Worm (Caenorhabditis elegans) whole organism, early embryonic: ENCODE measurements around the gene R52.5.

Experiments
- B0310.2 ChIP-seq: sonication (generic microtip); optimal IDR thresholded peaks from 2 replicates; lab custom pipeline; 2016; ENCODE audit warnings: mild to moderate bottlenecking, missing genetic modification characterization, missing compliant biosample characterization
- F13C5.2 ChIP-seq: sonication (generic microtip); optimal IDR thresholded peaks from 2 replicates; lab custom pipeline; 2017; ENCODE audit warnings: mild to moderate bottlenecking, missing genetic modification characterization, inconsistent platforms, missing compliant biosample characterization
- aly-1 ChIP-seq: sonication (generic microtip); optimal IDR thresholded peaks from 2 replicates; lab custom pipeline; 2016; ENCODE audit warnings: missing genetic modification characterization, missing compliant biosample characterization
- ama-1 ChIP-seq: fragments of 150-350 bp; optimal IDR thresholded peaks from 2 replicates; lab custom pipeline; 2014
- ceh-13 ChIP-seq: fragments of 200-800 bp; sonication (Bioruptor generic); optimal IDR thresholded peaks from 2 replicates; lab custom pipeline; 2018; ENCODE audit warnings: mild to moderate bottlenecking, missing genetic modification characterization, missing compliant biosample characterization
- ceh-36 ChIP-seq: sonication (generic microtip); optimal IDR thresholded peaks from 2 replicates; lab custom pipeline; 2016; ENCODE audit warnings: missing genetic modification characterization, inconsistent platforms, missing compliant biosample characterization
- ets-7 ChIP-seq: sonication (generic microtip); optimal IDR thresholded peaks from 2 replicates; lab custom pipeline; 2016; ENCODE audit warnings: missing genotype, missing genetic modification characterization, missing compliant biosample characterization
- flt-1 ChIP-seq: fragments of 200-800 bp; sonication (Bioruptor generic); IDR thresholded peaks from 2 replicates; pipeline ENCODE4 v1.3.6; 2022; ENCODE audit warnings: missing genetic modification characterization, missing compliant biosample characterization
- hmbx-1 ChIP-seq: sonication (generic microtip); optimal IDR thresholded peaks from 2 replicates; lab custom pipeline; 2016; ENCODE audit warnings: mild to moderate bottlenecking, missing genetic modification characterization, missing compliant biosample characterization
- hmg-4 ChIP-seq: fragments of 200-800 bp; sonication (Bioruptor generic); optimal IDR thresholded peaks from 2 replicates; lab custom pipeline; 2018; ENCODE audit warnings: mild to moderate bottlenecking, missing genetic modification characterization, missing compliant biosample characterization
- hnd-1 ChIP-seq: sonication (generic microtip); optimal IDR thresholded peaks from 2 replicates; lab custom pipeline; 2016; ENCODE audit warnings: missing genetic modification characterization, missing compliant biosample characterization
- pes-1 ChIP-seq: fragments of 200-800 bp; sonication (Bioruptor generic); IDR thresholded peaks from 2 replicates; pipeline ENCODE4 v1.3.6; 2022; ENCODE audit warnings: missing genetic modification reagents, missing genetic modification characterization, missing compliant biosample characterization
- scrt-1 ChIP-seq: fragments of 200-800 bp; sonication (Bioruptor generic); IDR thresholded peaks from 2 replicates; pipeline ENCODE4 v1.3.6; 2022; ENCODE audit warnings: missing genetic modification characterization, missing compliant biosample characterization
- sea-1 ChIP-seq: fragments of 200-800 bp; sonication (Bioruptor generic); conservative IDR thresholded peaks from 2 replicates; pipeline ENCODE4 v1.3.6; 2022; ENCODE audit warnings: missing genetic modification characterization, missing compliant biosample characterization
- tbx-11 ChIP-seq: fragments of 200-800 bp; sonication (Bioruptor generic); IDR thresholded peaks from 2 replicates; pipeline ENCODE4 v1.3.6; 2022; ENCODE audit warnings: missing genetic modification characterization, missing compliant biosample characterization
- tbx-37 ChIP-seq: fragments of 200-800 bp; sonication (Bioruptor generic); conservative IDR thresholded peaks from 2 replicates; pipeline ENCODE4 v1.3.6; 2022; ENCODE audit warnings: missing genetic modification reagents, missing genetic modification characterization, missing compliant biosample characterization
- tra-4 ChIP-seq: sonication (generic microtip); optimal IDR thresholded peaks from 2 replicates; lab custom pipeline; 2017; ENCODE audit warnings: missing genetic modification characterization, missing compliant biosample characterization

R52.5 gene

DNA sequence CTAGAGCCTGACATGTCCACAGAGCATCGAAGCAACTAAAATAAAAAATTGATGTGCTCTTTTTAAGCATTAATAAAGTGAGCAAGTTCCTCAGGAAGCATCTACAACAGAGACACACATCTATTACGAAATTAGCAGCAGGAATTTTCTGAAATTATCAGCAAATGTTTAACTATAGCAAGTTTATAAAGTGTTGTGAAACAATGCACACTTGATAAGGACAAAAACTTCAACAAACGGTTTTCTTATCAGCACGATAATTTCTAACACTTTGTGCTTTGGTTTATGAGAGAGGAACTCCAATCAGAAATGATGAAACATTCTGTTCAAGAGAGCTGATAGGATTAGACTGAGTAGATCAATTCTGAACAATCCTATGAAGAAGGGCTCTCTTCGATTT is 19.2 kb downstream of the R52.5 start, which contains the start of gene trpl-5:
trpl-5 (minus strand) TSS at position 32 of the 400 bp plus-strand sequence.
- TF ChIP-seq scrt-1 (GFP tag; lab: Robert Waterston, UW) (no peak), tbx-11 (GFP tag; lab: Robert Waterston, UW) (no peak), tra-4 (tag; lab: Kevin White, UChicago) (no peak), ama-1 (no peak), pes-1 (GFP tag; lab: Robert Waterston, UW) (no peak), tbx-37 (GFP tag; lab: Robert Waterston, UW) (no peak), ceh-36 (tag; lab: Kevin White, UChicago) (no peak), hnd-1 (no peak), ets-7 (no peak), flt-1 (no peak)

DNA sequence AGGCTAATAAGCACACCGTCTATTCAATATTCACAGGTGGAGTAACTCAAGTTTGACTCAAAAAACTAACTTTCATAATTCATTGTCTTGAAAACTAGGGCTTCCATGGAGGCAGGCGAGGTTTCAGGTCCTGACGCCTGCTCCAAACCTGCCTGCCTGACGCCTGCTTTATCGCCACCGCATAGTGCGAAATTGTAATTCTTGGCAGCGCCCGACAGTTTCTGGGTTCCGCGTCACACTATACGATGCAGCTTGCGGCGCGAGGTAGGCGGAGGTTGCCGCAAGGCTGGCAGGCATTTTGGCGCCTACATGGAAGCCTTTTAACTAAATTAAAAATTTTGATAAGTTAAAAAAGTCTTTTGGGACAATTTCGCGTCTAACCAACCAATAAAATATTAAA is 22.6 kb downstream of the R52.5 start:
- TF ChIP-seq F13C5.2 (no peak), ceh-13 (GFP tag; lab: Kevin White, UChicago) (no peak), hmbx-1 (tag; lab: Kevin White, UChicago) (no peak), tbx-11 (GFP tag; lab: Robert Waterston, UW) (no peak), hnd-1 (no peak), B0310.2 (tag; lab: Kevin White, UChicago) (no peak), sea-1 (GFP tag; lab: Robert Waterston, UW) (no peak), flt-1 (no peak), aly-1 (tag; lab: Kevin White, UChicago) (no peak), hmg-4 (GFP tag; lab: Kevin White, UChicago) (no peak), scrt-1 (GFP tag; lab: Robert Waterston, UW) (no peak), ceh-36 (tag; lab: Kevin White, UChicago) (no peak), pes-1 (GFP tag; lab: Robert Waterston, UW) (no peak), ama-1 (no peak), tbx-37 (GFP tag; lab: Robert Waterston, UW) (no peak), ets-7 (no peak), tra-4 (tag; lab: Kevin White, UChicago) (no peak)

DNA sequence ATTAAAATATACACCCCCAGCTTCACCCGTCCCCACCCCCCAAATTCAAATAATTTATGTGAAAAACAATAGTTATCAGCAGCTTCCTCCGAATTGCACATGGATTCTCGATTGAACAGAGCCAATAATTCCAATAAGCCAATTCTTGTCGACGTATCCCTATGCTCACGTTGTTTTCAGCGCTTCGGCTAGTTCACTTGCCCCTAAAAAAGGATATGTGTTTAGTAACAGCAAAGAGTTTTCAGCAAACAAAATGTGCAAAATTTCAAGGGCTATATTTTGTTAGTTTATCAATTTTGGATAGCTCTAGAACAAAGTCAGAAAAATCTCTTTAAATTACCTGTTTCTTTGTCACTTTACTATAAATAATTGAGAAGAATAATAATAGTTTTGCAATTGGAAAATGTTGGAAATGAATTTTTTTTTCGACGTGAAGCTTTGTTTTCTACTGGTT is 26.1 kb downstream of the R52.5 start, which contains the start of the genes T16A1.5 and fbxc-49:
T16A1.5 (minus strand) TSS at position 101 of the 454 bp plus-strand sequence.
fbxc-49 (plus strand) TSS at position 404 of the 454 bp plus-strand sequence.
- TF ChIP-seq aly-1 (tag; lab: Kevin White, UChicago) (no peak), ets-7 (no peak)

DNA sequence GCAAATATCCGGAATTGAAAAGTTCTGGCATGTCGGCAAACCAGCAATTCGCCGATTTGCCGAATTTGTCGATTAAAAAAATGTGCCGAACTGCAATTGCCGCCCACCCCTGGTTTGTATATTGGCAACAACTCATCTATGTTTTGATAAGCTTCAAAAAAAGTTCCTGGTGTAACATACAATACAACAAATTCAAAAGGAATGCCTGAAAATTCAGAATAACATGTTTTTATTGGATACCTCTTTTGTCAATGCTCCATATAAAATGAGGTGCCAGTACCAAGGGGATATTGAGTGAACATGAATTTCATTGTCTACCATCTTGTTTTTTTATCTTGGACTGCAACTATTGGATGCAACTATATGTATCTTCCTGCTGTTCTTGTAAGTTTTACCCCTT is 28.6 kb downstream of the R52.5 start, which contains the start of gene T16A1.4:
T16A1.4 (plus strand) TSS at position 301 of the 400 bp plus-strand sequence.
- TF ChIP-seq tbx-37 (GFP tag; lab: Robert Waterston, UW): no peak

DNA sequence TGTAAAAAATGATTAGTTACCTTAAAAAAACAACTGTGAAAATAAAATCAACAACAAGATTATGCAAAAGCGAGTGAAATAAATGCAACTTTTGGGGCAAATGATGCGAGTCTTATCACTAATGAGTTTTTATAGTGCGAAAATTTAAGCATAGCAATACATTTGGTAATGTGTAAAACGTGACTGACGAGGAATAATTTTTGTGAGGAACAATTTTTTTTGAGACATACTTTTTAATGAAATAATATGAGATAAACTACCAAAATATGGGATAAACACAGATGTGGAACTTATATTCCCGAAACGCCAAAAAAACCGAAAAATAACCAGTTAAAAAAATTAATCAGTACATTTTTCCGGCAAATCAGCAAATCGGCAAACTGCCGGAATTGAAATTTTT is 29.4 kb downstream of the R52.5 start, which contains the start of gene F07E5.9:
F07E5.9 (minus strand) TSS at position 101 of the 400 bp plus-strand sequence.
- no peak for TF ChIP-seq pes-1 (GFP tag; lab: Robert Waterston, UW)
- TF ChIP-seq sea-1 (GFP tag; lab: Robert Waterston, UW): no peak
- TF ChIP-seq F13C5.2: no peak
- no peak for TF ChIP-seq flt-1
- no peak for TF ChIP-seq ceh-36 (tag; lab: Kevin White, UChicago)
- TF ChIP-seq ceh-13 (GFP tag; lab: Kevin White, UChicago): no peak
- TF ChIP-seq hmbx-1 (tag; lab: Kevin White, UChicago): no peak
- no peak for TF ChIP-seq tbx-11 (GFP tag; lab: Robert Waterston, UW)

DNA sequence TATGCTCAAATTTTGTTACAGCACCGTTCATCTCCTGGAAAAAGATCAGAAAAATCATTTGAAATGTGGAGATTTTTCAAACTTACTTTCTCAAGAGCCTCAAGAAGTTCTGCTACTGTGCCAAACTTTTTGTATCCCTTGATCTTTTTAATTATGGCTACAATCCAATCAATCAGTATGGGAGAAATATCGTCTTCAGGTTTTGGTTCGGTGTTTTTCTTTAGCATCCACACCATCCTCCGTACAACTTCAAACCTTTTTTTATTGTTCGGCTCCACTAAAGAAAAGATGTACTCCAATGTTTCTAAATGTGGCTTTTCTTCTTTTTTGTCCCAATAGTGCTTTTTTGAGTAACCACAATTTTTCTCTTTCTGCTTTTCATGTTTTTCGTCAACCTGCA is 33.4 kb downstream of the R52.5 start:
- no peak for TF ChIP-seq B0310.2 (tag; lab: Kevin White, UChicago)
- no peak for TF ChIP-seq pes-1 (GFP tag; lab: Robert Waterston, UW)
- TF ChIP-seq hnd-1: no peak
- no peak for TF ChIP-seq flt-1
- no peak for TF ChIP-seq aly-1 (tag; lab: Kevin White, UChicago)
- no peak for TF ChIP-seq scrt-1 (GFP tag; lab: Robert Waterston, UW)
- TF ChIP-seq tra-4 (tag; lab: Kevin White, UChicago): no peak
- TF ChIP-seq sea-1 (GFP tag; lab: Robert Waterston, UW): no peak
- no peak for TF ChIP-seq ama-1

DNA sequence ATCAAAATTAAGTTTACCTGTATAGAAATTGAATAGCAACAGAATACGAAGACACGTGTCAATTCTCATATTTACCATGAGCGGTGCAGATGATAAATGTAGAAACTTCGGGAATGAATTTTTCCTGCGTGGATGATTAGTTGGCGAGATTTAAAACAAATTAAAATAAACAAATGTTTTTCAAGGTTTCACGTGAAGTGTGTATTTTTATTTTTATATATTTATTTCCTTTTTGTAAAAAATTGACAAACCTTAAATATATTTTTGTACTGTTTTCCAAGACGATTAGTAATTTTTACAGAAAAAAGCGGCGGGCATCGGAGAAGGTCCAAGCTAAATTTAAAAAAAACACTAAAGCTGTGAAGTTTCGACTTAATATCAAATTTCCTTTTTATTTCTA is 34.3 kb downstream of the R52.5 start, which contains the start of gene F07E5.8:
F07E5.8 (minus strand) TSS at position 101 of the 400 bp plus-strand sequence.
- TF ChIP-seq ets-7: no peak
- TF ChIP-seq hmg-4 (GFP tag; lab: Kevin White, UChicago): no peak
- no peak for TF ChIP-seq pes-1 (GFP tag; lab: Robert Waterston, UW)
- TF ChIP-seq ama-1: no peak
- no peak for TF ChIP-seq F13C5.2
- no peak for TF ChIP-seq aly-1 (tag; lab: Kevin White, UChicago)
- TF ChIP-seq hmbx-1 (tag; lab: Kevin White, UChicago): no peak
- no peak for TF ChIP-seq B0310.2 (tag; lab: Kevin White, UChicago)
- TF ChIP-seq tra-4 (tag; lab: Kevin White, UChicago): no peak
- no peak for TF ChIP-seq tbx-37 (GFP tag; lab: Robert Waterston, UW)
- no peak for TF ChIP-seq flt-1
- TF ChIP-seq ceh-13 (GFP tag; lab: Kevin White, UChicago): no peak
- TF ChIP-seq tbx-11 (GFP tag; lab: Robert Waterston, UW): no peak
- no peak for TF ChIP-seq hnd-1
- no peak for TF ChIP-seq ceh-36 (tag; lab: Kevin White, UChicago)
- TF ChIP-seq scrt-1 (GFP tag; lab: Robert Waterston, UW): no peak

DNA sequence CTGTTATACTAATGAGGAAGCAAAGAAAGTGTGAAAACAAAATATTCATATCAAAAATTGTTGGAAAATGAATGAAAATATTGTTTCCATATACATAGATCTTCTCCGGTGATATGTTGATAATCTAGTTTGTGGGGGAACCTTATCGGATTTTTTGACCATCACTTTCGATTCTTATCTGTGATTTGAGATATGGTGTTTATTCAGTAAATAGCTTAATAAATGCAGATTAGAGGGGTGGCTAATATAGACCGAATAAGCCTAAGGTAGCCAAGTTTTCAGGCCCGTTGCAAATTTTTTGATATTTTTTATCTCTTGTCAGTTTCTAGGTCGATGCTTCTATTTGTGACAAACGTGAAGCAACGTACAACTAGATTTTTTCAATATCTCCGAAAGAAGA is 38.4 kb downstream of the R52.5 start, which contains the start of gene F07E5.7:
F07E5.7 (minus strand) TSS at position 101 of the 400 bp plus-strand sequence.
- no peak for TF ChIP-seq F13C5.2
- no peak for TF ChIP-seq tra-4 (tag; lab: Kevin White, UChicago)
- no peak for TF ChIP-seq B0310.2 (tag; lab: Kevin White, UChicago)
- TF ChIP-seq hmbx-1 (tag; lab: Kevin White, UChicago): no peak
- no peak for TF ChIP-seq pes-1 (GFP tag; lab: Robert Waterston, UW)
- TF ChIP-seq ets-7: no peak
- TF ChIP-seq tbx-11 (GFP tag; lab: Robert Waterston, UW): no peak
- no peak for TF ChIP-seq sea-1 (GFP tag; lab: Robert Waterston, UW)
- no peak for TF ChIP-seq scrt-1 (GFP tag; lab: Robert Waterston, UW)
